Worm (Caenorhabditis elegans): Measurements from ENCODE around the gene ceh-62.

Gene ceh-62

DNA sequence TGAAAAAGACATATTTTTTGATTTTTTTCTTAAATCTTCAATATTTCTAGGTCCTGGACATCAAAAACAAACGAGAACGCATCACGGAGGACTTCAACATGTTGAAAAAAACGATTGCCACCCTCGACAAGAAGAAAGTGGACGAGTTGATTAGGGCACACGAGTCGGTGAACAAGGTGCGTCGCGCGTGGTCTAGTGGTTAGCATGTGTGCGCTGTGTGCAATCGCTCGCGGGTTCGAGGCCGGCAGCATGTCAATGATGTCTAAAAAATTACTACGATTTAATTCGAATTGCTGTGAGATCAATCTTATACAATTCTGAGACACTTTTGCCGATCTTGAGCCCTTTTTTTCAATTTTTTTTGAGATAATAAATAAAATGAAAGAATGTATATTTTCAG lies 34.5 kb downstream of the ceh-62 start (continued):
- TF ChIP-seq fos-1 (tag; optimal IDR thresholded peaks at IDR 0.05) (peak; percentile 59), elt-3 (tag; optimal IDR thresholded peaks at IDR 0.05) (no peak), mab-5 (tag; optimal IDR thresholded peaks at IDR 0.05) (peak; percentile 51), nhr-11 (tag; optimal IDR thresholded peaks at IDR 0.05) (no peak), alr-1 (tag; optimal IDR thresholded peaks at IDR 0.05) (no peak), egl-27 (tag; optimal IDR thresholded peaks at IDR 0.05) (peak; percentile 48), nhr-237 (tag; optimal IDR thresholded peaks at IDR 0.05) (no peak), C34F6.9 (tag; optimal IDR thresholded peaks at IDR 0.05) (peak; percentile 79), nhr-21 (tag; optimal IDR thresholded peaks at IDR 0.05) (peak; percentile 87), mdl-1 (tag; optimal IDR thresholded peaks at IDR 0.05) (peak; percentile 12 to 40)

DNA sequence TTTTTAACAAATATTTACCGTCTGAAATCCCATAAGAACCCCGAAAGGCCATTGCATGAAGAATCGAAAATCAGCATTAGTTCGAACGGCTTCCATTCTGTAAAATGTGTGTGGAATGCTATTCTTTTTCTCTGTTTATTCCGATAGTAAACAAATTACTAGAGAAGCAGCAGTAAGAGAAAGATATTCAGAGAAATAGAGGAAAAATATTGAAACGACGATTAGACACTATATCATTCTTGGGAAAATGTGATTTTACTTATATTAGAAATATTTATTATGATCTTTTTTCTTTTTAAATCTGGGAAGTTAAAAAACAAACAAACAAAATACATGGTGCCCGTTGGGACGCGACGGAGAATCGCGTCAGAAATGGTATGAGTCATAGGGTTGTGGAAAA lies 38.0 kb downstream of the ceh-62 start, which contains the start of gene M106.8:
Gene M106.8 (minus strand): TSS at position 101 of the 400 bp plus-strand sequence.
- TF ChIP-seq skn-1 (tag; optimal IDR thresholded peaks at IDR 0.05): no peak

DNA sequence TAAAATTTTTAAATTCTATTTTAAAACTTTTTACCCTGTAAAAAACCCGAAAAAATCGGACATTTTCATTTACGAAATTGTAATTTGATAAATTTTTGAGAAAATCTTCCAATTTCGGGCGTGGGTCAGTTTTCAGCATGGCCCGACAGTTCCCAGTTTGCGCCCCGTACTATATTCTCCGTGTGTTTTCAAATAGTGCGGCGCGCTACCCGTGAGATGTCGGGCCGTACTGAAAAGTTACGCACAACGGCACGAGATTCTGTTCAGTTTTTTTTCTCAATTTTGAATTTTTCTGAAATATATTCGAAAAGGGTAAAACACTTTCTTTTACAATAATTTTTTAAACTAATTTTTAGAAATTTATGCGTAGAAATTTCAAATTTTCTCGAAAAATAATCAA lies 41.5 kb downstream of the ceh-62 start:
- TF ChIP-seq ztf-1 (GFP tag; conservative IDR thresholded peaks at IDR 0.05): no peak
- no peak for TF ChIP-seq skn-1 (tag; optimal IDR thresholded peaks at IDR 0.05)
- TF ChIP-seq lin-11 (tag; optimal IDR thresholded peaks at IDR 0.05): no peak
- TF ChIP-seq ztf-4 (tag; optimal IDR thresholded peaks at IDR 0.05): no peak
- TF ChIP-seq R02D3.7 (tag; optimal IDR thresholded peaks at IDR 0.05): no peak
- TF ChIP-seq ceh-82 (tag; optimal IDR thresholded peaks at IDR 0.05): no peak
- TF ChIP-seq mbf-1 (tag; optimal IDR thresholded peaks at IDR 0.05): no peak
- no peak for TF ChIP-seq mdl-1 (tag; optimal IDR thresholded peaks at IDR 0.05)
- no peak for TF ChIP-seq dmd-4 (tag; optimal IDR thresholded peaks at IDR 0.05)
- TF ChIP-seq peb-1 (tag; optimal IDR thresholded peaks at IDR 0.05): no peak
- TF ChIP-seq mab-5 (tag; optimal IDR thresholded peaks at IDR 0.05): no peak
- no peak for TF ChIP-seq nhr-77 (tag; optimal IDR thresholded peaks at IDR 0.05)

DNA sequence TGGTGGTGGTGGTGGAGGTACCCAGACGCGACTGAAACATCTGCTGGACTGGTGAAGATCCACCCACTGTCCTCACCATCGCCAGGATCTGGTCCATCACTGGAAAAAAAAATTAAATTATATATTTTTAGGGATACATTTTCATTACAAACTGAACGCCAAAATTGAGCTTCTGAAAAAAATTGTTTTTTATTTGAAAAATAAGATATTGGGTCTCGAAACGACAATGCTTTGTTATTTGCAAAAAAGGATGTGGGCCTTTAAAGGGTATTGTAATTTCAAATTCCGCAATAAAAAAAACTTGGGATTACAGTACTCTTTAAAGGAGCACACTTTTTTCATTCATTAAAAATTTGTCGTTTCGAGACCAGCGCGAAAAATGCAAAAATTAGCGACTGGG lies 44.4 kb downstream of the ceh-62 start, which contains the start of gene M106.2:
Gene M106.2 (minus strand): TSS at position 101 of the 400 bp plus-strand sequence.
- TF ChIP-seq nhr-237 (tag; optimal IDR thresholded peaks at IDR 0.05) (no peak), ztf-4 (tag; optimal IDR thresholded peaks at IDR 0.05) (no peak), zag-1 (tag; optimal IDR thresholded peaks at IDR 0.05) (no peak), ztf-1 (GFP tag; conservative IDR thresholded peaks at IDR 0.05) (no peak), blmp-1 (tag; optimal IDR thresholded peaks at IDR 0.05; ENCODE audit: insufficient read depth) (no peak), nhr-25 (tag; optimal IDR thresholded peaks at IDR 0.05) (no peak)

DNA sequence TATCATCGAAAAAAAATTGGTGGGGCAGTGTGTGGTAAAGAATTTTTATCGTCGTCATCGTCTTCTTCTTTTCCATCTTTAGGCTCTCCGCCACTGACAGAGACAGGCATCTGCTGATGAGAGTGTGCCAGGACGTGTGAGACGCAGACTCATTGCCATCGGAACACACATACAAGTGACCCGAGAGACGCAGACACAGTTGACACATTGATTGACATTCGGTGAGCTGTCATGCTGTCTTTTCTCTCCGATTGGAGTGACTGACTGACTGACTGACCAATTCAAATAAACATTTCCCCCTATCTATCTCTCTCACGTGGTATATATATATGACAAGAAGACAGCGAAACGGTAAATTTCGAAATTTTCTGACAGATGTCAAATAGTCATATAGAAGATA lies 45.6 kb downstream of the ceh-62 start:
- TF ChIP-seq crh-2 (tag; optimal IDR thresholded peaks at IDR 0.05) (peak; percentile 89), F13H6.1 (tag; optimal IDR thresholded peaks at IDR 0.05) (peak; percentile 90), unc-39 (tag; optimal IDR thresholded peaks at IDR 0.05) (no peak), C34F6.9 (tag; optimal IDR thresholded peaks at IDR 0.05) (peak; percentile 95), gmeb-1 (tag; optimal IDR thresholded peaks at IDR 0.05) (peak; percentile 35), nhr-129 (tag; optimal IDR thresholded peaks at IDR 0.05) (peak; percentile 87), nhr-6 (tag; optimal IDR thresholded peaks at IDR 0.05) (no peak), ztf-1 (GFP tag; conservative IDR thresholded peaks at IDR 0.05) (no peak), ztf-4 (tag; optimal IDR thresholded peaks at IDR 0.05) (peak; percentile 53), nhr-21 (tag; optimal IDR thresholded peaks at IDR 0.05) (peak; percentile 64), lsy-2 (tag; optimal IDR thresholded peaks at IDR 0.05) (peak; percentile 22 to 78), blmp-1 (tag; optimal IDR thresholded peaks at IDR 0.05; ENCODE audit: insufficient read depth) (peak; percentile 47), nhr-25 (tag; optimal IDR thresholded peaks at IDR 0.05) (peak; percentile 87), sem-4 (tag; optimal IDR thresholded peaks at IDR 0.05) (peak; percentile 70), fos-1 (tag; optimal IDR thresholded peaks at IDR 0.05) (peak; percentile 72), unc-55 (GFP tag; optimal IDR thresholded peaks at IDR 0.05) (peak; percentile 34), snpc-4 (tag; optimal IDR thresholded peaks at IDR 0.05) (peak; percentile 69), ama-1 (optimal IDR thresholded peaks at IDR 0.05) (no peak), unc-62 (GFP tag; optimal IDR thresholded peaks at IDR 0.05) (peak; percentile 96), sma-9 (GFP tag; optimal IDR thresholded peaks at IDR 0.05) (peak; percentile 80), sma-9 (tag; optimal IDR thresholded peaks at IDR 0.05) (no peak), mab-5 (tag; optimal IDR thresholded peaks at IDR 0.05) (peak; percentile 58), lin-13 (GFP tag; optimal IDR thresholded peaks at IDR 0.05) (peak; percentile 45), ZK546.5 (tag; optimal IDR thresholded peaks at IDR 0.05) (no peak), egl-27 (tag; optimal IDR thresholded peaks at IDR 0.05) (peak; percentile 68), mdl-1 (tag; optimal IDR thresholded peaks at IDR 0.05) (peak in 1 of 2 experiments; percentile 44), ceh-16 (tag; optimal IDR thresholded peaks at IDR 0.05) (peak; percentile 55), nhr-23 (tag; optimal IDR thresholded peaks at IDR 0.05) (no peak), sma-3 (GFP tag; optimal IDR thresholded peaks at IDR 0.05) (peak; percentile 82)

Measured in whole organism, L2 larva.